Worm (Caenorhabditis elegans): ENCODE results near the gene ttc-17.

ttc-17 gene

DNA sequence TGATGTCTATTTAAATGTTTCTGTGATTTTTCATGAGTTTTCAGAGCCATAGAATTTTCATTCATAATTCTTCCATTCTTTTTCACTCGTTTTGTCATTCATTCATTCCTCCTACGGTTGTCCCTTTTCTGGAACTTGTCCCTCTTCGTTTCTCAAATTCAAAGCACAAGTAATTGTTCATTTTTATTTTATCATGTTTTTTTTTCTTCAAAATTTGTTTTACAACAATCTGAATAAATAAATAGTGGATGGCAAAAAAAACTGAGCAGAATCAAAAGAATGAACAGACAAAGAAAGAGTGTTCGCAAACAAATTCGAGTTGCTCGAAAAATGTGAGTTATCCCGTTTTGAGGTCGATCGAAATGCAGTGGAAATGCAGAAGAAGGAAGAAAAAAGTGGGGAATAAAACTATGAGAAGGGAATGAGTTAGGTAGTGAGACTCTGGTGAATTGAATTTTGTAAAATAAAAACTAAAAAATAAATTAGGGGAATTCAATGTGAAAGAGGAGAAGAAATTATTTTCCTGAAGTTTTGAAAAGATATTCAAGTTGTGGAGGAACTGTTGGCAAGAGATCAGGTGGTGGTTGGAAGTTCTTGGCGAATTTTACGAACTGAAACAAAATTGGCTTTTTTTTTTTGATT, 17.3 kb upstream of the ttc-17 start (continued):
- TF ChIP-seq sptf-1 (tag; optimal IDR thresholded peaks at IDR 0.05): no peak
- TF ChIP-seq ztf-11 (tag; optimal IDR thresholded peaks at IDR 0.05): no peak
- peak; percentile 26 for TF ChIP-seq rnt-1 (tag; optimal IDR thresholded peaks at IDR 0.05)
- TF ChIP-seq ceh-82 (tag; optimal IDR thresholded peaks at IDR 0.05): no peak
- peak; percentile 93 for TF ChIP-seq ama-1 (optimal IDR thresholded peaks at IDR 0.05)
- TF ChIP-seq snu-23 (GFP tag; optimal IDR thresholded peaks at IDR 0.05): peak; percentile 62
- TF ChIP-seq sox-4 (tag; optimal IDR thresholded peaks at IDR 0.05): no peak

- no peak for TF ChIP-seq hpl-2 (GFP tag; optimal IDR thresholded peaks at IDR 0.05)
- TF ChIP-seq unc-130 (tag; optimal IDR thresholded peaks at IDR 0.05): no peak
- TF ChIP-seq rnt-1 (tag; optimal IDR thresholded peaks at IDR 0.05): no peak
- TF ChIP-seq ceh-90 (tag; optimal IDR thresholded peaks at IDR 0.05): no peak
Observed at ce11 chrV:8940419-8940818, 16.4 kb upstream of the ttc-17 start.

DNA sequence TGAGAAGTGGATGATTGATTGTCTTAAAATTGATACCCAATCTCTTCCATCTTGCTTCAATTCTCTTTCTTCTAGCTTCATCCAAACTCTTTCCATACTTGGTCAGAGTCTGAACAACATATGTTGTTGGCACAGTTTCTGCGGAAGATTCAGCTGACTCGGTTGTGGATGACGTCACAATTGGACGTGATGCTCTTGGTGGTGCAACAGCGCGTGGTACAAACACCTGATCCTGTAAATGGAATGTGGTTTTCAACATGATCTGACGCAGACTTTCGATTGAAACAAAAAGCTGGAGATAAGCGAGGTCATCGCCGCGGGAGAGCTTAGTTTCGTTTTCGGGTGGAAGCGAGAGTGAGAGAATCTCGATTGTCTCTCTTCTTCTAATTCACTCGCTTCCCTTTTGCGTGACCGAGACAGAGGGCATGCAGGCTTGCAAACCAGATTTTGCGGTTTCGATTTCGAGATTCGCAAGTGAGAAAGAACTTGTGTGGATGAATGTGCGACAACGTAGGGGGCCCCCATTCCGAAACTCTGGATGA, 14.3 kb upstream of the ttc-17 start:
- TF ChIP-seq sptf-1 (tag; optimal IDR thresholded peaks at IDR 0.05) (no peak), blmp-1 (tag; optimal IDR thresholded peaks at IDR 0.05) (peak; percentile 99), sup-37 (GFP tag; optimal IDR thresholded peaks at IDR 0.05) (no peak), nhr-28 (tag; optimal IDR thresholded peaks at IDR 0.05) (no peak), ztf-11 (tag; optimal IDR thresholded peaks at IDR 0.05) (no peak), ama-1 (optimal IDR thresholded peaks at IDR 0.05) (no peak), lir-3 (tag; optimal IDR thresholded peaks at IDR 0.05; ENCODE audit: poor library complexity) (no peak), fos-1 (tag; optimal IDR thresholded peaks at IDR 0.05) (no peak), egl-13 (tag; optimal IDR thresholded peaks at IDR 0.05) (no peak), lsy-2 (tag; optimal IDR thresholded peaks at IDR 0.05) (no peak), rnt-1 (tag; optimal IDR thresholded peaks at IDR 0.05) (no peak), nhr-76 (tag; optimal IDR thresholded peaks at IDR 0.05) (no peak), ceh-90 (tag; optimal IDR thresholded peaks at IDR 0.05) (no peak), efl-1 (optimal IDR thresholded peaks at IDR 0.05) (no peak), efl-1 (GFP tag; optimal IDR thresholded peaks at IDR 0.05 in 1 of 2) (peak in 1 of 2 experiments; percentile 68)

DNA sequence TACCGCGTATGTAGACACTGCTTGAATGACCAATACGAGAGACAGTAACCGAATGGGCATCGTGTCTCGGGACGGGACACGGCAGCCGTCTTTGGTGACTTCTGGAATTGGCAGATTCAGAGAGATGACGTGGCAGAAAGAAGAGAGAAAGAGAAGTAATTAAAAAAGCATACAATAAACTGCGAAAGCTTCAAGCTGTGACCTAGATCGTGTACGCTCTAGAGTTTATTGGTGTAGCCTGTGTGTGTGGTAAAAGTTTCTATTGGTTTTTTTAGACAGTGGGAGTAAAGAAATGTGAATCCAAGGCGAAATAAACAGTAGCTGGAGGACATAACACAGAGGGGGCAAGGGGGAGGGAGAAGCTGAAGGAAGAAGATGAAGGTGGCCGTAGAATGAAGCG, 12.9 kb upstream of the ttc-17 start, which contains the start of gene T19A5.3:
T19A5.3 (minus strand) TSS at position 101 of the 400 bp plus-strand sequence.
- TF ChIP-seq mab-9 (GFP tag; IDR thresholded peaks at IDR 0.05) (no peak), unc-98 (GFP tag; IDR thresholded peaks at IDR 0.05) (no peak), aly-2 (tag; optimal IDR thresholded peaks at IDR 0.05) (no peak), hlh-17 (GFP tag; optimal IDR thresholded peaks at IDR 0.05; ENCODE audit: borderline replicate concordance) (no peak), mef-2 (tag; optimal IDR thresholded peaks at IDR 0.05) (no peak), fkh-4 (tag; optimal IDR thresholded peaks at IDR 0.05; ENCODE audit: borderline replicate concordance) (no peak), nhr-84 (tag; optimal IDR thresholded peaks at IDR 0.05) (no peak), lin-39 (tag; optimal IDR thresholded peaks at IDR 0.05) (no peak), ceh-63 (GFP tag; optimal IDR thresholded peaks at IDR 0.05) (no peak), lsy-2 (tag; optimal IDR thresholded peaks at IDR 0.05) (no peak), pag-3 (tag; optimal IDR thresholded peaks at IDR 0.05; ENCODE audit: borderline replicate concordance, insufficient read depth) (no peak), unc-30 (tag; optimal IDR thresholded peaks at IDR 0.05) (no peak), lin-14 (GFP tag; optimal IDR thresholded peaks at IDR 0.05) (no peak), hpl-2 (GFP tag; optimal IDR thresholded peaks at IDR 0.05) (no peak), ama-1 (optimal IDR thresholded peaks at IDR 0.05) (no peak), nhr-28 (tag; optimal IDR thresholded peaks at IDR 0.05) (no peak)

DNA sequence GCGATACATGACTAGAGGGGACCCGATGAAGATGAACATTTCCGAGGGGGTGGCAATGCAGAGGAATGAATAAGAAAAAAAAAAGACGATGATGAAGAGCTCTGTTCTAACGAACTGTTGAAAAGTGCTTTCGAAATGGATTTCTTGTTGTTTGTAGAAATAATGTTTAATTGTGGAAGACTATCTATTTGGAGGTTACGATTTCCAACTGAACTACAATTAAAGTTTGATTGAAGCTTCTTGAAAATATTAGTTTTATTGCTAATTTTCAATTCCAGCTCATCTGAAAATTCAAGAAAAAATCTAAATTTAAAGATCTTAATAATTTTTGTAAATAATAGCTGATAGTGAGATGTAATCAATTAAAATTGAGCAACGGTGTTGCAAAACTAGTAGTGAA, 12.4 kb upstream of the ttc-17 start:
- TF ChIP-seq alr-1 (tag; optimal IDR thresholded peaks at IDR 0.05; ENCODE audit: borderline replicate concordance): no peak
- no peak for TF ChIP-seq nhr-12 (tag; optimal IDR thresholded peaks at IDR 0.05)
- TF ChIP-seq blmp-1 (tag; optimal IDR thresholded peaks at IDR 0.05): no peak
- no peak for TF ChIP-seq vab-15 (tag; optimal IDR thresholded peaks at IDR 0.05)
- TF ChIP-seq unc-30 (tag; optimal IDR thresholded peaks at IDR 0.05): no peak
- no peak for TF ChIP-seq grh-1 (GFP tag; IDR thresholded peaks at IDR 0.05)

All from whole organism, L1 larva.